ENCODE assay signal across 1 fruit fly cellular context in the genomic region with DNA sequence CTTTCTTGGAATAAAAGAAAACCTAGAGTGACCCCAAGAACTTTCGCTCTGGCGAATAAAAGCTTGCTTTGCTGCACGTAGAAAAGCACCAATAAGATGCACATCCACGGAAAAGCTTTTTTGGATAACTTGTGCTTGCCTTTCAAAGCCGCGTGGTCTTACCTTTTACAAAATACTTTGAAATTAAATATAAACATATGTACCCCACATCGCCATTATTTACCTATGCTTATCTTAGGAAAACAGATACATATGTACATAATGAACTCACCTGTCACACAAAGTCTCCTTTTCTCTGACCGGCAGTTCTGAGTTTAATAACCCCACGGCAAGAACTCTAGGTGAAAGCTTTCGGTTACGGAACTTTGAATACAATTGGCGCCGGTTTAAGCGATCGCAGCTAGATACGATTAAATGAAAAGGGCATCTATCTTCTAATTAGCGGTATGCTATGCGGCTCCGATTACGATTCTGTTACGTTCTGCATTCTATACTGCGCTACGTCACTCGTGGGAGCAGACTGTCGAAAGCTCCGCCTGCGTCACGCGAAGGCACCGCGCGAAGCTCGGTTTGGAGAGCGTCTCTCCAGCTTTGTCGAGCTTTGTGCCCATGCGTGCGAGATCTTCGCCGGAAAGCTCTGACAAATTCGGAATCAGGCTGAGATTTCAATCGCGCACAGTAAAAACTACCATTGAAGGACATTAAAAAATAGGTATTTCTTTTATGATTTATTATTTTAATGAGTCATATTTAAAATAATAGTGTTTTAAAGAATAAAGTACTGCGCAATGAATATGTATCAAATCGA.
TF ChIP-seq lines count a peak whose summit lies in the region.

TSS of gene bip1 (minus strand) at position 524 of the 808 bp plus-strand sequence.

TF ChIP-seq in whole organism, embryonic, 481 proteins besides CTCF, POLR2A, EP300 and RAD21 (continued from another document and continues in another):
- TF ChIP-seq croc (GFP tag; conservative IDR thresholded peaks at IDR 0.05; lab: Robert Waterston, UW) (no peak), CG6689 (GFP tag; IDR thresholded peaks at IDR 0.05; lab: Robert Waterston, UW) (no peak), CG6254 (GFP tag; optimal IDR thresholded peaks at IDR 0.05; lab: Kevin White, UChicago) (peak; percentile 19), slp2 (GFP tag; optimal IDR thresholded peaks at IDR 0.05; lab: Kevin White, UChicago) (no peak), CG10209 (GFP tag; optimal IDR thresholded peaks at IDR 0.05; lab: Kevin White, UChicago) (no peak), Neu2 (GFP tag; optimal IDR thresholded peaks at IDR 0.05; lab: Kevin White, UChicago; ENCODE audit: borderline replicate concordance) (no peak), CG17385 (GFP tag; optimal IDR thresholded peaks at IDR 0.05; lab: Kevin White, UChicago) (peak; percentile 39), CG14667 (GFP tag; IDR thresholded peaks at IDR 0.05; lab: Robert Waterston, UW) (no peak), da (GFP tag; optimal IDR thresholded peaks at IDR 0.05; lab: Kevin White, UChicago) (no peak), MESR4 (GFP tag; optimal IDR thresholded peaks at IDR 0.05; lab: Kevin White, UChicago) (no peak), CG4707 (GFP tag; optimal IDR thresholded peaks at IDR 0.05; lab: Kevin White, UChicago) (peak; percentile 35), CG3726 (GFP tag; IDR thresholded peaks at IDR 0.05; lab: Robert Waterston, UW) (no peak), luna (GFP tag; optimal IDR thresholded peaks at IDR 0.05; lab: Kevin White, UChicago) (no peak), cas (GFP tag; IDR thresholded peaks at IDR 0.05; lab: Robert Waterston, UW) (no peak), Mad (GFP tag; optimal IDR thresholded peaks at IDR 0.05; lab: Kevin White, UChicago) (no peak), CG8944 (GFP tag; optimal IDR thresholded peaks at IDR 0.05; lab: Kevin White, UChicago) (no peak), CG8924 (tag; optimal IDR thresholded peaks at IDR 0.05; lab: Kevin White, UChicago) (no peak), CG14014 (GFP tag; IDR thresholded peaks at IDR 0.05; lab: Robert Waterston, UW) (peak; percentile 15; the same call in 1 of the 2 replicates), CG1832 (GFP tag; optimal IDR thresholded peaks at IDR 0.05; lab: Kevin White, UChicago) (no peak), Sox100B (GFP tag; optimal IDR thresholded peaks at IDR 0.05; lab: Kevin White, UChicago) (peak; percentile 29), run (tag; optimal IDR thresholded peaks at IDR 0.05; lab: Kevin White, UChicago) (no peak), Abd-B (GFP tag; optimal IDR thresholded peaks at IDR 0.05; lab: Kevin White, UChicago) (no peak), CG1603 (tag; optimal IDR thresholded peaks at IDR 0.05; lab: Kevin White, UChicago) (peak; percentile 6), CG15479 (GFP tag; optimal IDR thresholded peaks at IDR 0.05; lab: Kevin White, UChicago) (no peak), Usf (GFP tag; optimal IDR thresholded peaks at IDR 0.05; lab: Kevin White, UChicago) (no peak), Kr (GFP tag; optimal IDR thresholded peaks at IDR 0.05; lab: Kevin White, UChicago) (no peak), CG6791 (GFP tag; IDR thresholded peaks at IDR 0.05; lab: Robert Waterston, UW; ENCODE audit: partially characterized antibody) (no peak), sug (tag; optimal IDR thresholded peaks at IDR 0.05; lab: Kevin White, UChicago) (peak; percentile 41), vvl (GFP tag; IDR thresholded peaks at IDR 0.05; lab: Robert Waterston, UW) (peak; percentile 33; the same call in 1 of the 2 replicates), YL-1 (GFP tag; optimal IDR thresholded peaks at IDR 0.05; lab: Kevin White, UChicago) (no peak), cwo (GFP tag; optimal IDR thresholded peaks at IDR 0.05; lab: Kevin White, UChicago) (peak; percentile 26), row (GFP tag; IDR thresholded peaks at IDR 0.05; lab: Robert Waterston, UW) (peak; percentile 45; the same call in 1 of the 3 replicates), az2 (GFP tag; optimal IDR thresholded peaks at IDR 0.05; lab: Kevin White, UChicago) (no peak), pita (GFP tag; optimal IDR thresholded peaks at IDR 0.05; lab: Kevin White, UChicago) (no peak), hkb (optimal IDR thresholded peaks at IDR 0.05; lab: Kevin White, UChicago) (no peak), hkb (GFP tag; IDR thresholded peaks at IDR 0.05; lab: Robert Waterston, UW) (peak; percentile 39), CG34422 (GFP tag; IDR thresholded peaks at IDR 0.05; lab: Robert Waterston, UW) (no peak), TFAM (GFP tag; optimal IDR thresholded peaks at IDR 0.05; lab: Kevin White, UChicago) (no peak), wdn (GFP tag; IDR thresholded peaks at IDR 0.05; lab: Robert Waterston, UW) (no peak), Doc2 (GFP tag; IDR thresholded peaks at IDR 0.05; lab: Robert Waterston, UW) (no peak), ems (GFP tag; optimal IDR thresholded peaks at IDR 0.05; lab: Kevin White, UChicago) (no peak), CG7839 (tag; optimal IDR thresholded peaks at IDR 0.05; lab: Kevin White, UChicago) (peak; percentile 15), CG18599 (GFP tag; optimal IDR thresholded peaks at IDR 0.05; lab: Kevin White, UChicago) (peak; percentile 44), CG15011 (GFP tag; optimal IDR thresholded peaks at IDR 0.05; lab: Kevin White, UChicago) (peak; percentile 5), sob (GFP tag; IDR thresholded peaks at IDR 0.05; lab: Robert Waterston, UW) (no peak), CG12104 (GFP tag; optimal IDR thresholded peaks at IDR 0.05; lab: Kevin White, UChicago) (no peak), Hsf (GFP tag; optimal IDR thresholded peaks at IDR 0.05; lab: Kevin White, UChicago) (no peak), knrl (GFP tag; IDR thresholded peaks at IDR 0.05; lab: Robert Waterston, UW; ENCODE audit: partially characterized antibody) (no peak), CG18011 (GFP tag; optimal IDR thresholded peaks at IDR 0.05; lab: Kevin White, UChicago) (no peak), Atf6 (GFP tag; IDR thresholded peaks at IDR 0.05; lab: Robert Waterston, UW) (0 out of 2 replicates have a peak, but pooled peaks have one; percentile 29), repo (GFP tag; optimal IDR thresholded peaks at IDR 0.05; lab: Kevin White, UChicago) (no peak), CG6854 (GFP tag; optimal IDR thresholded peaks at IDR 0.05; lab: Kevin White, UChicago) (no peak), gsb-n (tag; optimal IDR thresholded peaks at IDR 0.05; lab: Kevin White, UChicago) (no peak), CoRest (tag; optimal IDR thresholded peaks at IDR 0.05; lab: Kevin White, UChicago) (no peak), unc-4 (GFP tag; IDR thresholded peaks at IDR 0.05; lab: Robert Waterston, UW; ENCODE audit: partially characterized antibody) (no peak), Bgb (GFP tag; IDR thresholded peaks at IDR 0.05; lab: Robert Waterston, UW; ENCODE audit: partially characterized antibody) (no peak; the same call in 1 of the 2 replicates), hb (GFP tag; IDR thresholded peaks at IDR 0.05; lab: Robert Waterston, UW; ENCODE audit: partially characterized antibody) (no peak), Oli (tag; optimal IDR thresholded peaks at IDR 0.05; lab: Kevin White, UChicago) (no peak), CG3065 (GFP tag; optimal IDR thresholded peaks at IDR 0.05; lab: Kevin White, UChicago) (no peak), Nf-YB (GFP tag; optimal IDR thresholded peaks at IDR 0.05; lab: Kevin White, UChicago) (no peak), prd (optimal IDR thresholded peaks at IDR 0.05; lab: Kevin White, UChicago) (no peak), prd (GFP tag; IDR thresholded peaks at IDR 0.05; lab: Robert Waterston, UW) (no peak), Ssrp (tag; optimal IDR thresholded peaks at IDR 0.05; lab: Kevin White, UChicago) (no peak), CG2129 (GFP tag; IDR thresholded peaks at IDR 0.05; lab: Robert Waterston, UW; ENCODE audit: partially characterized antibody) (no peak), CG17568 (GFP tag; optimal IDR thresholded peaks at IDR 0.05; lab: Kevin White, UChicago) (peak; percentile 60), crp (GFP tag; optimal IDR thresholded peaks at IDR 0.05; lab: Kevin White, UChicago) (no peak), CG11560 (tag; IDR thresholded peaks at IDR 0.05; lab: Robert Waterston, UW) (no peak), CG3281 (GFP tag; optimal IDR thresholded peaks at IDR 0.05; lab: Kevin White, UChicago) (peak; percentile 15), pros (GFP tag; optimal IDR thresholded peaks at IDR 0.05; lab: Kevin White, UChicago) (no peak), Elba2 (GFP tag; optimal IDR thresholded peaks at IDR 0.05; lab: Kevin White, UChicago) (no peak), fu2 (GFP tag; optimal IDR thresholded peaks at IDR 0.05; lab: Kevin White, UChicago) (no peak), ase (GFP tag; IDR thresholded peaks at IDR 0.05; lab: Robert Waterston, UW) (no peak), al (GFP tag; IDR thresholded peaks at IDR 0.05; lab: Robert Waterston, UW) (no peak), CG12942 (GFP tag; optimal IDR thresholded peaks at IDR 0.05; lab: Kevin White, UChicago) (no peak), maf-S (GFP tag; optimal IDR thresholded peaks at IDR 0.05; lab: Kevin White, UChicago) (no peak), eyg (GFP tag; optimal IDR thresholded peaks at IDR 0.05; lab: Kevin White, UChicago) (no peak), schlank (tag; optimal IDR thresholded peaks at IDR 0.05; lab: Kevin White, UChicago) (no peak), Oaz (GFP tag; IDR thresholded peaks at IDR 0.05; lab: Robert Waterston, UW) (no peak), CG5953 (GFP tag; IDR thresholded peaks at IDR 0.05; lab: Robert Waterston, UW) (no peak), Awh (GFP tag; IDR thresholded peaks at IDR 0.05; lab: Robert Waterston, UW) (no peak), Xrp1 (GFP tag; IDR thresholded peaks at IDR 0.05; lab: Robert Waterston, UW) (peak; percentile 39; the same call in 1 of the 2 replicates), ewg (GFP tag; optimal IDR thresholded peaks at IDR 0.05; lab: Kevin White, UChicago) (no peak), gt (GFP tag; IDR thresholded peaks at IDR 0.05; lab: Robert Waterston, UW) (no peak), CG4424 (GFP tag; optimal IDR thresholded peaks at IDR 0.05; lab: Kevin White, UChicago) (no peak), ac (GFP tag; optimal IDR thresholded peaks at IDR 0.05; lab: Kevin White, UChicago) (no peak), nerfin-1 (tag; optimal IDR thresholded peaks at IDR 0.05; lab: Kevin White, UChicago) (peak; percentile 20), nerfin-2 (GFP tag; IDR thresholded peaks at IDR 0.05; lab: Robert Waterston, UW; ENCODE audit: partially characterized antibody) (no peak), CG43689 (GFP tag; IDR thresholded peaks at IDR 0.05; lab: Robert Waterston, UW) (no peak), CG18476 (GFP tag; optimal IDR thresholded peaks at IDR 0.05; lab: Kevin White, UChicago) (no peak), gfzf (GFP tag; optimal IDR thresholded peaks at IDR 0.05; lab: Kevin White, UChicago) (no peak), CG11723 (GFP tag; optimal IDR thresholded peaks at IDR 0.05; lab: Kevin White, UChicago) (no peak), CG12219 (GFP tag; optimal IDR thresholded peaks at IDR 0.05; lab: Kevin White, UChicago) (no peak), eve (GFP tag; optimal IDR thresholded peaks at IDR 0.05; lab: Kevin White, UChicago) (peak in 1 of 2 experiments; percentile 76), Chrac-16 (GFP tag; optimal IDR thresholded peaks at IDR 0.05; lab: Kevin White, UChicago) (no peak), hbn (GFP tag; IDR thresholded peaks at IDR 0.05; lab: Robert Waterston, UW; ENCODE audit: partially characterized antibody) (no peak), CG16815 (GFP tag; optimal IDR thresholded peaks at IDR 0.05; lab: Kevin White, UChicago) (no peak), tna (GFP tag; IDR thresholded peaks at IDR 0.05; lab: Robert Waterston, UW; ENCODE audit: partially characterized antibody) (no peak), Hr3 (GFP tag; optimal IDR thresholded peaks at IDR 0.05; lab: Kevin White, UChicago) (no peak), salm (tag; optimal IDR thresholded peaks at IDR 0.05; lab: Kevin White, UChicago) (no peak), HmgD (GFP tag; optimal IDR thresholded peaks at IDR 0.05; lab: Kevin White, UChicago) (no peak), Hmx (GFP tag; optimal IDR thresholded peaks at IDR 0.05; lab: Kevin White, UChicago) (no peak), ato (GFP tag; IDR thresholded peaks at IDR 0.05; lab: Robert Waterston, UW; ENCODE audit: partially characterized antibody) (no peak), vnd (GFP tag; IDR thresholded peaks at IDR 0.05; lab: Robert Waterston, UW; ENCODE audit: partially characterized antibody) (no peak), Vsx1 (GFP tag; optimal IDR thresholded peaks at IDR 0.05; lab: Kevin White, UChicago) (peak; percentile 57), sim (GFP tag; IDR thresholded peaks at IDR 0.05; lab: Robert Waterston, UW) (no peak), NFAT (GFP tag; IDR thresholded peaks at IDR 0.05; lab: Robert Waterston, UW) (no peak), CG32767 (GFP tag; IDR thresholded peaks at IDR 0.05; lab: Robert Waterston, UW) (no peak), D (optimal IDR thresholded peaks at IDR 0.05; lab: Kevin White, UChicago) (no peak), D (GFP tag; optimal IDR thresholded peaks at IDR 0.05; lab: Kevin White, UChicago) (peak; percentile 20), yki (optimal IDR thresholded peaks at IDR 0.05; lab: Kevin White, UChicago) (no peak), CG18619 (GFP tag; optimal IDR thresholded peaks at IDR 0.05; lab: Kevin White, UChicago) (no peak), Dll (GFP tag; IDR thresholded peaks at IDR 0.05; lab: Robert Waterston, UW; ENCODE audit: partially characterized antibody) (no peak), CG31388 (GFP tag; optimal IDR thresholded peaks at IDR 0.05; lab: Kevin White, UChicago) (no peak), bowl (GFP tag; IDR thresholded peaks at IDR 0.05; lab: Robert Waterston, UW) (no peak), BEAF-32 (GFP tag; optimal IDR thresholded peaks at IDR 0.05; lab: Kevin White, UChicago) (no peak), chn (GFP tag; optimal IDR thresholded peaks at IDR 0.05; lab: Kevin White, UChicago) (no peak), tll (GFP tag; optimal IDR thresholded peaks at IDR 0.05; lab: Kevin White, UChicago) (no peak), pzg (GFP tag; optimal IDR thresholded peaks at IDR 0.05; lab: Kevin White, UChicago) (no peak), Tbp (GFP tag; optimal IDR thresholded peaks at IDR 0.05; lab: Kevin White, UChicago) (no peak), Rx (GFP tag; IDR thresholded peaks at IDR 0.05; lab: Robert Waterston, UW) (no peak), CG12744 (GFP tag; optimal IDR thresholded peaks at IDR 0.05; lab: Kevin White, UChicago) (no peak), CG12299 (tag; optimal IDR thresholded peaks at IDR 0.05; lab: Kevin White, UChicago) (peak; percentile 48), CG10267 (tag; optimal IDR thresholded peaks at IDR 0.05; lab: Kevin White, UChicago) (no peak), ara (GFP tag; IDR thresholded peaks at IDR 0.05; lab: Robert Waterston, UW) (no peak), Dbx (GFP tag; IDR thresholded peaks at IDR 0.05; lab: Robert Waterston, UW) (no peak), HmgZ (tag; optimal IDR thresholded peaks at IDR 0.05; lab: Kevin White, UChicago) (peak; percentile 12)
